Worm (Caenorhabditis elegans): Measurements from ENCODE around the gene alh-4.

alh-4 gene

ce11 chrV:6430526-6431371, 1.0 kb upstream of the alh-4 start (continued):
- TF ChIP-seq zfh-2 (GFP tag; conservative IDR thresholded peaks at IDR 0.05) (no peak), unc-130 (GFP tag; optimal IDR thresholded peaks at IDR 0.05) (no peak), attf-5 (GFP tag; optimal IDR thresholded peaks at IDR 0.05) (no peak), F57C9.4 (tag; optimal IDR thresholded peaks at IDR 0.05) (no peak), snpc-3.4 (tag; optimal IDR thresholded peaks at IDR 0.05) (no peak), Y67H2A.10 (GFP tag; conservative IDR thresholded peaks at IDR 0.05) (no peak), sdz-38 (tag; optimal IDR thresholded peaks at IDR 0.05) (no peak), pha-4 (tag; optimal IDR thresholded peaks at IDR 0.05) (no peak), attf-3 (GFP tag; conservative IDR thresholded peaks at IDR 0.05) (no peak), snpc-4 (GFP tag; optimal IDR thresholded peaks at IDR 0.05) (no peak), snpc-4 (tag; optimal IDR thresholded peaks at IDR 0.05) (peak in 1 of 4 experiments; percentile 1), nhr-120 (GFP tag; IDR thresholded peaks at IDR 0.05) (no peak), hrde-1 (tag; optimal IDR thresholded peaks at IDR 0.05; ENCODE audit: borderline replicate concordance) (no peak)

ce11 chrV:6427433-6427832, 2.3 kb downstream of the alh-4 start:
- TF ChIP-seq snpc-4 (GFP tag; optimal IDR thresholded peaks at IDR 0.05) (no peak), snpc-4 (tag; optimal IDR thresholded peaks at IDR 0.05) (peak in 1 of 4 experiments; percentile 5), madf-6 (GFP tag; IDR thresholded peaks at IDR 0.05) (peak; percentile 52; the same call in 1 of the 2 replicates), ekl-4 (GFP tag; IDR thresholded peaks at IDR 0.05) (peak; percentile 24; the same call in 1 of the 2 replicates), F23B12.7 (tag; optimal IDR thresholded peaks at IDR 0.05; ENCODE audit: insufficient read depth) (no peak), ceh-100 (GFP tag; IDR thresholded peaks at IDR 0.05) (no peak), F52B5.7 (tag; optimal IDR thresholded peaks at IDR 0.05) (no peak), B0336.3 (GFP tag; IDR thresholded peaks at IDR 0.05) (no peak), attf-3 (GFP tag; conservative IDR thresholded peaks at IDR 0.05) (no peak), nhr-90 (tag; optimal IDR thresholded peaks at IDR 0.05) (no peak), attf-5 (GFP tag; optimal IDR thresholded peaks at IDR 0.05) (no peak), lir-1 (GFP tag; conservative IDR thresholded peaks at IDR 0.05) (no peak), lin-35 (GFP tag; optimal IDR thresholded peaks at IDR 0.05) (no peak), lin-40 (tag; optimal IDR thresholded peaks at IDR 0.05) (no peak), zfh-2 (GFP tag; conservative IDR thresholded peaks at IDR 0.05) (no peak), lin-26 (GFP tag; IDR thresholded peaks at IDR 0.05) (no peak), ztf-18 (tag; optimal IDR thresholded peaks at IDR 0.05) (no peak), mxl-1 (tag; optimal IDR thresholded peaks at IDR 0.05) (no peak), ztf-22 (GFP tag; optimal IDR thresholded peaks at IDR 0.05) (no peak), aptf-3 (GFP tag; IDR thresholded peaks at IDR 0.05) (no peak), Y79H2A.3 (GFP tag; conservative IDR thresholded peaks at IDR 0.05) (no peak), ztf-6 (GFP tag; IDR thresholded peaks at IDR 0.05) (peak; percentile 37; the same call in 1 of the 2 replicates), akir-1 (GFP tag; optimal IDR thresholded peaks at IDR 0.05) (no peak), Y56A3A.18 (GFP tag; IDR thresholded peaks at IDR 0.05) (no peak), snpc-1.1 (tag; optimal IDR thresholded peaks at IDR 0.05; ENCODE audit: insufficient read depth) (no peak), mcd-1 (GFP tag; IDR thresholded peaks at IDR 0.05) (peak; percentile 39; the same call in 1 of the 2 replicates), somi-1 (GFP tag; optimal IDR thresholded peaks at IDR 0.05) (no peak), ztf-25 (GFP tag; IDR thresholded peaks at IDR 0.05) (no peak), rcor-1 (GFP tag; IDR thresholded peaks at IDR 0.05) (no peak), mes-4 (tag; optimal IDR thresholded peaks at IDR 0.05) (no peak), him-1 (tag; optimal IDR thresholded peaks at IDR 0.05) (no peak), nfya-2 (GFP tag; IDR thresholded peaks at IDR 0.05) (no peak), F55B11.4 (tag; optimal IDR thresholded peaks at IDR 0.05; ENCODE audit: borderline replicate concordance, insufficient read depth) (no peak), attf-6 (GFP tag; IDR thresholded peaks at IDR 0.05) (no peak), dpl-1 (GFP tag; optimal IDR thresholded peaks at IDR 0.05) (no peak), C17E4.6 (GFP tag; IDR thresholded peaks at IDR 0.05) (no peak), nhr-80 (tag; optimal IDR thresholded peaks at IDR 0.05) (peak; percentile 16), Y67H2A.10 (GFP tag; conservative IDR thresholded peaks at IDR 0.05) (no peak)

All from whole organism, young adult.